Worm (Caenorhabditis elegans) whole organism, early embryonic: Measurements from ENCODE around the gene dyf-13.

Experiments
- B0310.2 ChIP-seq: sonication (generic microtip); optimal IDR thresholded peaks from 2 replicates; lab custom pipeline; 2016; ENCODE audit warnings: mild to moderate bottlenecking, missing genetic modification characterization, missing compliant biosample characterization
- F13C5.2 ChIP-seq: sonication (generic microtip); optimal IDR thresholded peaks from 2 replicates; lab custom pipeline; 2017; ENCODE audit warnings: mild to moderate bottlenecking, missing genetic modification characterization, inconsistent platforms, missing compliant biosample characterization
- aly-1 ChIP-seq: sonication (generic microtip); optimal IDR thresholded peaks from 2 replicates; lab custom pipeline; 2016; ENCODE audit warnings: missing genetic modification characterization, missing compliant biosample characterization
- ama-1 ChIP-seq: fragments of 150-350 bp; optimal IDR thresholded peaks from 2 replicates; lab custom pipeline; 2014
- ceh-13 ChIP-seq: fragments of 200-800 bp; sonication (Bioruptor generic); optimal IDR thresholded peaks from 2 replicates; lab custom pipeline; 2018; ENCODE audit warnings: mild to moderate bottlenecking, missing genetic modification characterization, missing compliant biosample characterization
- ceh-36 ChIP-seq: sonication (generic microtip); optimal IDR thresholded peaks from 2 replicates; lab custom pipeline; 2016; ENCODE audit warnings: missing genetic modification characterization, inconsistent platforms, missing compliant biosample characterization
- ets-7 ChIP-seq: sonication (generic microtip); optimal IDR thresholded peaks from 2 replicates; lab custom pipeline; 2016; ENCODE audit warnings: missing genotype, missing genetic modification characterization, missing compliant biosample characterization
- flt-1 ChIP-seq: fragments of 200-800 bp; sonication (Bioruptor generic); IDR thresholded peaks from 2 replicates; pipeline ENCODE4 v1.3.6; 2022; ENCODE audit warnings: missing genetic modification characterization, missing compliant biosample characterization
- hmbx-1 ChIP-seq: sonication (generic microtip); optimal IDR thresholded peaks from 2 replicates; lab custom pipeline; 2016; ENCODE audit warnings: mild to moderate bottlenecking, missing genetic modification characterization, missing compliant biosample characterization
- hmg-4 ChIP-seq: fragments of 200-800 bp; sonication (Bioruptor generic); optimal IDR thresholded peaks from 2 replicates; lab custom pipeline; 2018; ENCODE audit warnings: mild to moderate bottlenecking, missing genetic modification characterization, missing compliant biosample characterization
- hnd-1 ChIP-seq: sonication (generic microtip); optimal IDR thresholded peaks from 2 replicates; lab custom pipeline; 2016; ENCODE audit warnings: missing genetic modification characterization, missing compliant biosample characterization
- pes-1 ChIP-seq: fragments of 200-800 bp; sonication (Bioruptor generic); IDR thresholded peaks from 2 replicates; pipeline ENCODE4 v1.3.6; 2022; ENCODE audit warnings: missing genetic modification reagents, missing genetic modification characterization, missing compliant biosample characterization
- scrt-1 ChIP-seq: fragments of 200-800 bp; sonication (Bioruptor generic); IDR thresholded peaks from 2 replicates; pipeline ENCODE4 v1.3.6; 2022; ENCODE audit warnings: missing genetic modification characterization, missing compliant biosample characterization
- sea-1 ChIP-seq: fragments of 200-800 bp; sonication (Bioruptor generic); conservative IDR thresholded peaks from 2 replicates; pipeline ENCODE4 v1.3.6; 2022; ENCODE audit warnings: missing genetic modification characterization, missing compliant biosample characterization
- tbx-11 ChIP-seq: fragments of 200-800 bp; sonication (Bioruptor generic); IDR thresholded peaks from 2 replicates; pipeline ENCODE4 v1.3.6; 2022; ENCODE audit warnings: missing genetic modification characterization, missing compliant biosample characterization
- tbx-37 ChIP-seq: fragments of 200-800 bp; sonication (Bioruptor generic); conservative IDR thresholded peaks from 2 replicates; pipeline ENCODE4 v1.3.6; 2022; ENCODE audit warnings: missing genetic modification reagents, missing genetic modification characterization, missing compliant biosample characterization
- tra-4 ChIP-seq: sonication (generic microtip); optimal IDR thresholded peaks from 2 replicates; lab custom pipeline; 2017; ENCODE audit warnings: missing genetic modification characterization, missing compliant biosample characterization

dyf-13 gene

DNA sequence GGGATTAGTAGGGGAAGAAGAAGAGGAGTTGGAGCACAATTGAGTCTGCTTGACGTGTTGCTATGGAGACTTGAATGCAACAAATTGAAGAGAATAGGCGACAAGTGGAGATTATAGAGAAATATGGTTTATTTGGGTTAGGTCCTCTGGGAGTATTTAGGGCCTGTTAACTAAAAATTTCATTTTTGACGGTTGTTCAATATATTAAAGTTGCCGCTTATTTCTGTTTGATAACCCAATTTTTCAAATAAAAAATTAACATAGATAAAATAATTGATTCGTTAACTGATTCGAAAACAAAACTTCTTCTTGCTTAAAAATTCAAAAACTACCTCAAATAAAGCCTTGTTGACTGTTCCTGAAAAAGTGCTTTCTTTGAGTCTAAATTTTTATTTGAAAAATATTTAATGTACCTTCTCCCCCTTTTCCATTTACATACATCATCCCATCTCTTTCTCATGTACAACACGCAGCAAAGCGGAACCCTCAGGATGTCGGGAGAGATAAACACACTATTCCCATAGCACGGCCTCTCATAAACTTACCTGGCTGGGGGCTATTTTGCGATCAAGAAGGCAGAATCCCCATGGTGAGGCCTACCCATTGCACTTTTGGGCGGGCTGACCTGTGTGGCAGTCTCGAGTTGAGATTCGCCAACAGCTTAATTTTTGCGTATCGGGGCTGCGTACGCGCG lies at the start of gene dyf-13:
Gene dyf-13 (minus strand): TSS at position 51 of the 694 bp plus-strand sequence.
- TF ChIP-seq hnd-1 (no peak), B0310.2 (tag; lab: Kevin White, UChicago) (no peak), aly-1 (no peak), scrt-1 (no peak), tra-4 (no peak), pes-1 (GFP tag; lab: Robert Waterston, UW) (no peak), F13C5.2 (tag; lab: Kevin White, UChicago) (no peak), tbx-11 (GFP tag; lab: Robert Waterston, UW) (no peak), ceh-13 (GFP tag; lab: Kevin White, UChicago) (no peak), ama-1 (lab: Kevin White, UChicago) (no peak), sea-1 (GFP tag; lab: Robert Waterston, UW) (no peak), ceh-36 (tag; lab: Kevin White, UChicago) (no peak)

DNA sequence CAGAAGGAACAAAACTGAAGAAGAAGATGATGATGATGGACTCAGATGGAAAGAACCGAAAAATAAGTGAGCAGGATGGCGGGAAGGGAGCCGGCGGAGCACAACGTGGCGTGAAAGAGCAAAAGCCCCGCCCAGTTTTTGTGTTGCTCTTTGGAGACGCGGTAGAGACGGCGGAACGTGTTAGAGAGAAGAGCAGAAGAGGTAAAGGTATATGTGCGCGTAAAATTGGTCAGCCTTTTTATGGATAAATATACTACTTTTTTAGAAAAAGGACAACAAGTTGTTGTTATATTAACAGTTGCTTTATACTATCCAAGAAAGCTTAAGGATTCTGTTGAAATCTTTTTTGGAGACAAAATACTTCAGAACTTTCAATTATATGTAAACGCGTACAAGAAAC lies 45.9 kb upstream of the dyf-13 start, which contains the start of gene E04F6.10:
Gene E04F6.10 (minus strand): TSS at position 101 of the 400 bp plus-strand sequence.
- TF ChIP-seq hmg-4 (GFP tag; lab: Kevin White, UChicago) (no peak), hmbx-1 (tag; lab: Kevin White, UChicago) (no peak)

DNA sequence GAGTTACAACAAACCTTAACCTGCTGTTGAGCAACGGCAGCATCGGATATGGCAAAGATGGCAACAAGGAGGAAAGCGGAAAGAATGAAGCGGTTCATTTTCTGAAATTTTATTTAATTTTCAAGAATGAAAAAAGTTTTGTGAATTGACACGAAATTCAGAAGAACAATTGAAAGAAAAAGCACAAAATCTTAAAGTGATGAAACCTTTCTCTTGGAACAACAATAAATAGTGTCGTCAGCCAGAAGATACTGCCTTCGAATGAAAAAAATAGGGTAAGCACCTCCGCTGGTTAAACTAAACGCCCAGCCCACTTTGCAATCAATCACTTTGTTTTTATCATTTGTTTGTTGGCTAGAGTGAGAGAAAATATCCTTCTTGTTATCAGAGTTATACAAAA lies 40.9 kb upstream of the dyf-13 start, which contains the start of gene E04F6.9:
Gene E04F6.9 (minus strand): TSS at position 101 of the 400 bp plus-strand sequence.
- no peak for TF ChIP-seq scrt-1
- no peak for TF ChIP-seq B0310.2 (tag; lab: Kevin White, UChicago)
- TF ChIP-seq ets-7 (tag; lab: Kevin White, UChicago): no peak
- TF ChIP-seq hmg-4 (GFP tag; lab: Kevin White, UChicago): no peak
- no peak for TF ChIP-seq tra-4
- TF ChIP-seq pes-1 (GFP tag; lab: Robert Waterston, UW): no peak
- no peak for TF ChIP-seq tbx-11 (GFP tag; lab: Robert Waterston, UW)
- TF ChIP-seq ama-1 (lab: Kevin White, UChicago): no peak
- TF ChIP-seq ceh-13 (GFP tag; lab: Kevin White, UChicago): no peak

DNA sequence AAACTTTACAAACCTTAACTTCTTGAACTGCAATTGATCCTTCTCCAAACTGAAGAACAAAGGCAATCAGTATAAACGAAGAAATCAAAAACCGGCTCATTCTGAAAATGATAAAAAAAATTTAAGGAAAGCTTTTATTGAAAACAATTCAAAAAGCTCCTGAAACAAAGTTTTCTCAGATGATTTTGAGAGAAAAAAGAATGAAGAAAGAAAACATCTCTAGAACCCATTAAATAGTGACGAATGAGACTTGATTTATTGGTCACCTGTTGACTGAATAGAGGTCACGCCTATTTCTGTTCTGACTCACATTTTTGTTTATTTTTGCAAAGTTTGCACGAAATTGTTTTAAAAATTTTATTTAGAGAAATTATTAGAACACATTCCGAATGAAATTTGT lies 40.1 kb upstream of the dyf-13 start, which contains the start of gene E04F6.8:
Gene E04F6.8 (minus strand): TSS at position 101 of the 400 bp plus-strand sequence.
- TF ChIP-seq ceh-13 (GFP tag; lab: Kevin White, UChicago) (no peak), scrt-1 (no peak), tbx-11 (GFP tag; lab: Robert Waterston, UW) (no peak), aly-1 (no peak), F13C5.2 (tag; lab: Kevin White, UChicago) (no peak), hmg-4 (GFP tag; lab: Kevin White, UChicago) (no peak), tra-4 (no peak), B0310.2 (tag; lab: Kevin White, UChicago) (no peak), tbx-37 (GFP tag; lab: Robert Waterston, UW) (no peak), ceh-36 (tag; lab: Kevin White, UChicago) (no peak), hnd-1 (no peak), flt-1 (GFP tag; lab: Robert Waterston, UW) (no peak), ets-7 (tag; lab: Kevin White, UChicago) (no peak), hmbx-1 (tag; lab: Kevin White, UChicago) (no peak)

DNA sequence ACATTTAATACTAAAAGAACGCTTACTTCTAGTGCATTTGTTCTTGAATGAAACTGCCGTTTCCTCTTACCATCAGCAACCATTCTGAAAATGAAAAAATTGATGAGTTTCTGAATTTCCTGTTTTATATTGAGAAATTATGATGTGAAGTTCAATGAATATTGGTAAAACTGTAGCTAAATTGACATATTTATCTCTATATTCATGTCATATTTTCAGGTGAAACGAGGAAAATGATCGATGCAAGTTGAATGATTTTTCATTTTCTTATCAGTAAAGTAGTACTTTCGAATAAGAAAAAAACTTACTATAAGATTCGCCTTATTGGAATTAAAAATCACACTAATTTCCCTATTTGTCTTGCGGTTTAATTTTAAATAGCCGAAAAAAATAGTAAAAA lies 39.0 kb upstream of the dyf-13 start, which contains the start of gene E04F6.15:
Gene E04F6.15 (minus strand): TSS at position 101 of the 400 bp plus-strand sequence.
- TF ChIP-seq hmg-4 (GFP tag; lab: Kevin White, UChicago): no peak
- no peak for TF ChIP-seq ets-7 (tag; lab: Kevin White, UChicago)
- TF ChIP-seq tra-4: no peak
- no peak for TF ChIP-seq ama-1 (lab: Kevin White, UChicago)
- TF ChIP-seq hmbx-1 (tag; lab: Kevin White, UChicago): no peak
- no peak for TF ChIP-seq tbx-11 (GFP tag; lab: Robert Waterston, UW)
- no peak for TF ChIP-seq F13C5.2 (tag; lab: Kevin White, UChicago)
- no peak for TF ChIP-seq tbx-37 (GFP tag; lab: Robert Waterston, UW)
- no peak for TF ChIP-seq scrt-1
- no peak for TF ChIP-seq ceh-13 (GFP tag; lab: Kevin White, UChicago)
- TF ChIP-seq ceh-36 (tag; lab: Kevin White, UChicago): no peak
- no peak for TF ChIP-seq flt-1 (GFP tag; lab: Robert Waterston, UW)
- TF ChIP-seq hnd-1: no peak
- no peak for TF ChIP-seq B0310.2 (tag; lab: Kevin White, UChicago)
- TF ChIP-seq sea-1 (GFP tag; lab: Robert Waterston, UW): no peak

DNA sequence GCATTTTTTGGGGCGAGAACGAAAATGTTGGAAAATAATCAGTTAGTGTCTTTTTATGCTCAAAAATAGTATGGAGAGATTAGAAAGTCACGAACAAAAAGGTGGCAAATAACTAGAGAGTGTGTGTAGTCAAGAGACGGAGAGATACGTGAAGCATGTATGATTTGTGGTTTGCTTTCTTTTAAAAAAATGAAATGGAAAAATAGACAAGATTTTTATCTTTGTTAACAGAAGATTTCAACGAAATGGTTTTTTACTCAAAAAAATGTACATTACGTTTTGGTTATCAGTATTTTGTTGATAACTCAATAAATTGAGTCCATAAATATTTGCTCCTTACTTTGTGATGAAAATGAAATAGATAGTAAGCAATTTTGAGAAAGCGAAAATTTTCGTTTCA lies 37.0 kb upstream of the dyf-13 start, which contains the start of gene dhs-7:
Gene dhs-7 (minus strand): TSS at position 277 of the 400 bp plus-strand sequence.
- TF ChIP-seq sea-1 (GFP tag; lab: Robert Waterston, UW): no peak
- no peak for TF ChIP-seq scrt-1
- TF ChIP-seq hmg-4 (GFP tag; lab: Kevin White, UChicago): no peak
- TF ChIP-seq hmbx-1 (tag; lab: Kevin White, UChicago): no peak
- TF ChIP-seq tra-4: no peak
- TF ChIP-seq hnd-1: no peak
- no peak for TF ChIP-seq ets-7 (tag; lab: Kevin White, UChicago)
- no peak for TF ChIP-seq ama-1 (lab: Kevin White, UChicago)
- no peak for TF ChIP-seq flt-1 (GFP tag; lab: Robert Waterston, UW)
- no peak for TF ChIP-seq B0310.2 (tag; lab: Kevin White, UChicago)
- TF ChIP-seq F13C5.2 (tag; lab: Kevin White, UChicago): no peak
- TF ChIP-seq pes-1 (GFP tag; lab: Robert Waterston, UW): no peak
- no peak for TF ChIP-seq tbx-37 (GFP tag; lab: Robert Waterston, UW)
- TF ChIP-seq ceh-36 (tag; lab: Kevin White, UChicago): no peak
- TF ChIP-seq aly-1: no peak
- TF ChIP-seq tbx-11 (GFP tag; lab: Robert Waterston, UW): no peak
- no peak for TF ChIP-seq ceh-13 (GFP tag; lab: Kevin White, UChicago)

DNA sequence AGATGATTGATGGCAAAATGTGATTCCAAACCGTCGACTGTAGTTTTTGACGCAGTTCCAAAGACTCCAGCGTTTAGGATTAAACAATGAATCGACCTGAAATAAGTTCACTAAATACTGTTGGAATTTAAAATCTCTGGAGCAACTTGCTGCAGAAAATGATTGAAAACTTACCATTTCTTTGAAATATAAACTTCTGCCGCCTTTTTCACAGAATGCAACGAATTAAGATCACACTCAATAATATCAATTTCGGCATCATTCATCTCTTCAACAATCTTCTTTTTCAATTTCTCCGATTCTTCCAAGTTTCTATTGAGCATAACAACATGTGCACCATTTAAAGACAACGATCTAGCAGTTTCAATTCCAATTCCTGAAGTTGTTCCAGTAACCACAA lies 36.5 kb upstream of the dyf-13 start:
- TF ChIP-seq ceh-13 (GFP tag; lab: Kevin White, UChicago) (no peak), F13C5.2 (tag; lab: Kevin White, UChicago) (no peak), aly-1 (no peak), tbx-11 (GFP tag; lab: Robert Waterston, UW) (no peak), tbx-37 (GFP tag; lab: Robert Waterston, UW) (no peak), hmbx-1 (tag; lab: Kevin White, UChicago) (no peak), sea-1 (GFP tag; lab: Robert Waterston, UW) (no peak), ets-7 (tag; lab: Kevin White, UChicago) (no peak), tra-4 (no peak), flt-1 (GFP tag; lab: Robert Waterston, UW) (no peak), B0310.2 (tag; lab: Kevin White, UChicago) (no peak), ama-1 (lab: Kevin White, UChicago) (no peak)
